Worm (Caenorhabditis elegans) whole organism, mixed stage, embryonic: ENCODE data around the gene algn-9.

Experiments used
- lsy-2 ChIP-seq: fragments of 150-350 bp; optimal IDR thresholded peaks from 2 replicates; lab custom pipeline; 2014; ENCODE audit warnings: missing biosample characterization, missing genetic modification characterization
- mls-2 ChIP-seq: sonication (generic microtip); optimal IDR thresholded peaks from 2 replicates; lab custom pipeline; 2016; ENCODE audit warnings: mild to moderate bottlenecking, missing genetic modification characterization, moderate library complexity, missing compliant biosample characterization

- TF ChIP-seq mls-2 (tag; lab: Kevin White, UChicago) = no peak
- no peak for TF ChIP-seq lsy-2 (tag; lab: Kevin White, UChicago)
Observed at ce11 chrII:10554046-10554399, 30.1 kb upstream of the algn-9 start.
